Worm (Caenorhabditis elegans) whole organism, L3 larva: ENCODE measurements around the gene clec-250.

Source experiments
- R02D3.7 ChIP-seq: fragments of 150-350 bp; optimal IDR thresholded peaks from 2 replicates; lab custom pipeline; 2014; ENCODE audit warnings: missing biosample characterization, missing genetic modification characterization
- ama-1 ChIP-seq: fragments of 150-350 bp; optimal IDR thresholded peaks from 2 replicates; lab custom pipeline; 2018
- daf-12 ChIP-seq: fragments of 150-350 bp; optimal IDR thresholded peaks from 2 replicates; lab custom pipeline; 2014; ENCODE audit warnings: missing biosample characterization, missing genetic modification reagents, missing genetic modification characterization
- nfya-1 ChIP-seq: sonication (generic microtip); optimal IDR thresholded peaks from 2 replicates; lab custom pipeline; 2017; ENCODE audit warnings: missing genetic modification characterization, mild to moderate bottlenecking, missing compliant biosample characterization, antibody characterized with exemption, moderate library complexity; ENCODE audit not compliant: insufficient read depth
- nhr-28 ChIP-seq: fragments of 150-350 bp; optimal IDR thresholded peaks from 2 replicates; lab custom pipeline; 2014; ENCODE audit warnings: missing biosample characterization, missing genetic modification characterization
- pha-4 ChIP-seq: fragments of 150-350 bp; optimal IDR thresholded peaks from 2 replicates; lab custom pipeline; 2014; ENCODE audit warnings: missing biosample characterization, missing genetic modification reagents, missing genetic modification characterization
- snpc-4 ChIP-seq: fragments of 150-350 bp; optimal IDR thresholded peaks from 2 replicates; lab custom pipeline; 2014; ENCODE audit warnings: missing biosample characterization, missing genetic modification characterization
- unc-62 ChIP-seq: fragments of 150-350 bp; sonication (generic microtip); optimal IDR thresholded peaks from 4 replicates; lab custom pipeline; 2014; ENCODE audit warnings: missing biosample characterization, missing genetic modification reagents, missing genetic modification characterization

DNA sequence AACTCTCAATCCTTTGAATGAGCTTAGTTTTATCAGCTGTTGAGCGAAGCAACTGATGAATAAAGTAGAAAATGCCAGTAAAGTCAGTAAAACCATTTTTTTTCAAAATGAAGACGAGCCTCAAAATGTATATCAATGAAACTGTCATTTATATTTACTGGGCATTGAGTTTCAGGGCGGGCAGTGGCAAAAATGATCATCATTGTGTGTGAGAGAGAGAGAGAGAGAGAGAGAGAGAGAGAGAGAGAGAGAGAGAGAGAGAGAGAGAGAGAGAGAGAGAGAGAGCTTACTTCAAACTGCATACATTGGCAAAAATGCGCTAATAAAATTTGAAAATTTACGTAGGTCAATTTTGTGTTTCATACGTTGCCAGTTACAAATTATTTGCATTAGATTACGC, 18.2 kb upstream of the clec-250 start, which contains the start of gene F11D11.3:
- TF ChIP-seq nhr-28 (tag; lab: Kevin White, UChicago) (no peak), R02D3.7 (tag; lab: Kevin White, UChicago) (no peak), daf-12 (tag; lab: Kevin White, UChicago) (no peak), unc-62 (GFP tag; lab: Kevin White, UChicago) (no peak), nfya-1 (tag; lab: Kevin White, UChicago) (no peak), pha-4 (no peak), snpc-4 (no peak), ama-1 (lab: Kevin White, UChicago) (no peak)
